Worm (Caenorhabditis elegans) whole organism, L4/young adult: ENCODE results near the gene mfsd-12.

Experiments
- W03F9.2 ChIP-seq: fragments of 150-350 bp; optimal IDR thresholded peaks from 2 replicates; lab custom pipeline; 2014; ENCODE audit warnings: missing biosample characterization, missing genetic modification characterization
- dao-5 ChIP-seq: sonication (generic microtip); optimal IDR thresholded peaks from 2 replicates; lab custom pipeline; 2016; ENCODE audit warnings: missing genotype, missing genetic modification characterization, moderate library complexity, missing compliant biosample characterization
- him-1 ChIP-seq: sonication (generic microtip); optimal IDR thresholded peaks from 2 replicates; lab custom pipeline; 2016; ENCODE audit warnings: missing genotype, missing genetic modification reagents, missing genetic modification characterization, missing compliant biosample characterization

ce11 chrX:4704877-4705276 is 37.0 kb downstream of the mfsd-12 start, which contains the start of gene aqp-8:
- TF ChIP-seq him-1 (tag; lab: Kevin White, UChicago) = no peak
- no peak for TF ChIP-seq W03F9.2 (tag; lab: Kevin White, UChicago)
- TF ChIP-seq dao-5 (tag; lab: Kevin White, UChicago) = no peak
